Worm (Caenorhabditis elegans): ENCODE measurements around the gene T13C2.7.

The T13C2.7 gene

ce11 chrII:6744648-6745047 is 34.6 kb upstream of the T13C2.7 start, which contains the start of gene ins-15:
Gene ins-15, minus strand, starts transcription at chrII:6744748.
- no peak for TF ChIP-seq nhr-10 (tag; optimal IDR thresholded peaks at IDR 0.05)
- TF ChIP-seq Y105C5A.15 (GFP tag; IDR thresholded peaks at IDR 0.05): no peak
- TF ChIP-seq tag-97 (GFP tag; IDR thresholded peaks at IDR 0.05): no peak
- TF ChIP-seq lim-7 (GFP tag; IDR thresholded peaks at IDR 0.05): no peak
- no peak for TF ChIP-seq nhr-28 (tag; optimal IDR thresholded peaks at IDR 0.05)
- TF ChIP-seq madf-5 (GFP tag; IDR thresholded peaks at IDR 0.05): no peak

- TF ChIP-seq ceh-28 (tag; optimal IDR thresholded peaks at IDR 0.05): no peak
- TF ChIP-seq php-3 (GFP tag; IDR thresholded peaks at IDR 0.05): no peak
- no peak for TF ChIP-seq rbr-2 (tag; optimal IDR thresholded peaks at IDR 0.05)
- no peak for TF ChIP-seq dmd-9 (GFP tag; IDR thresholded peaks at IDR 0.05)
- no peak for TF ChIP-seq zip-11 (GFP tag; IDR thresholded peaks at IDR 0.05)
- TF ChIP-seq lin-38 (GFP tag; IDR thresholded peaks at IDR 0.05): no peak
- TF ChIP-seq zfp-2 (tag; optimal IDR thresholded peaks at IDR 0.05): no peak
- no peak for TF ChIP-seq nhr-41 (GFP tag; IDR thresholded peaks at IDR 0.05)
- no peak for TF ChIP-seq snpc-4 (tag; optimal IDR thresholded peaks at IDR 0.05)
- TF ChIP-seq lsy-2 (tag; optimal IDR thresholded peaks at IDR 0.05): no peak
- TF ChIP-seq lin-29 (GFP tag; IDR thresholded peaks at IDR 0.05): no peak
- no peak for TF ChIP-seq F10B5.3 (tag; optimal IDR thresholded peaks at IDR 0.05)
- TF ChIP-seq ctbp-1 (GFP tag; IDR thresholded peaks at IDR 0.05): no peak
- no peak for TF ChIP-seq hmg-1.1 (GFP tag; IDR thresholded peaks at IDR 0.05)
- no peak for TF ChIP-seq egl-27 (tag; optimal IDR thresholded peaks at IDR 0.05)
- TF ChIP-seq gei-8 (GFP tag; optimal IDR thresholded peaks at IDR 0.05): no peak
- TF ChIP-seq R02D3.7 (tag; optimal IDR thresholded peaks at IDR 0.05): no peak
- TF ChIP-seq mdt-29 (GFP tag; IDR thresholded peaks at IDR 0.05): no peak
- no peak for TF ChIP-seq daf-12 (tag; optimal IDR thresholded peaks at IDR 0.05)
- no peak for TF ChIP-seq daf-19 (GFP tag; conservative IDR thresholded peaks at IDR 0.05)
Measured at ce11 chrII:6745783-6746182, 33.4 kb upstream of the T13C2.7 start, which contains the start of gene ins-14. Gene ins-14, minus strand, starts transcription at chrII:6745814.

- TF ChIP-seq nhr-237 (tag; optimal IDR thresholded peaks at IDR 0.05): no peak
- TF ChIP-seq hmg-1.1 (GFP tag; IDR thresholded peaks at IDR 0.05): no peak
- TF ChIP-seq zip-11 (GFP tag; IDR thresholded peaks at IDR 0.05): no peak
- no peak for TF ChIP-seq mdl-1 (tag; optimal IDR thresholded peaks at IDR 0.05)
- TF ChIP-seq F44E2.7 (GFP tag; IDR thresholded peaks at IDR 0.05): no peak
- no peak for TF ChIP-seq ceh-32 (tag; optimal IDR thresholded peaks at IDR 0.05; ENCODE audit: poor library complexity)
- no peak for TF ChIP-seq ceh-20 (GFP tag; IDR thresholded peaks at IDR 0.05)
- no peak for TF ChIP-seq ceh-62 (tag; optimal IDR thresholded peaks at IDR 0.05)
- TF ChIP-seq pqm-1 (tag; optimal IDR thresholded peaks at IDR 0.05): no peak
- no peak for TF ChIP-seq unc-39 (tag; optimal IDR thresholded peaks at IDR 0.05)
Measured at ce11 chrII:6746404-6746803, 32.8 kb upstream of the T13C2.7 start, which contains the start of gene F41G3.5. Gene F41G3.5, plus strand, starts transcription at chrII:6746704.

- TF ChIP-seq zfp-2 (tag; optimal IDR thresholded peaks at IDR 0.05) (no peak), zip-11 (GFP tag; IDR thresholded peaks at IDR 0.05) (no peak), nhr-237 (tag; optimal IDR thresholded peaks at IDR 0.05) (no peak), gei-8 (GFP tag; optimal IDR thresholded peaks at IDR 0.05) (no peak), spr-1 (tag; optimal IDR thresholded peaks at IDR 0.05) (no peak), nhr-11 (tag; optimal IDR thresholded peaks at IDR 0.05) (no peak), mdt-29 (GFP tag; IDR thresholded peaks at IDR 0.05) (no peak), lin-38 (GFP tag; IDR thresholded peaks at IDR 0.05) (no peak), tag-97 (GFP tag; IDR thresholded peaks at IDR 0.05) (no peak), ceh-28 (tag; optimal IDR thresholded peaks at IDR 0.05) (no peak)
Measured at ce11 chrII:6749422-6749821, 29.8 kb upstream of the T13C2.7 start, which contains the start of gene F41G3.10. Gene F41G3.10, minus strand, starts transcription at chrII:6749522.

All from whole organism, L4 larva.